Fruit fly (Drosophila melanogaster) whole organism, embryonic: ENCODE results near the gene Ptp36E.

Source experiments
- CG10654 ChIP-seq: fragments of 200-800 bp; sonication (Bioruptor generic); optimal IDR thresholded peaks from 2 replicates; lab custom pipeline; 2016; ENCODE audit warnings: missing biosample characterization, missing genetic modification characterization
- CG11093 ChIP-seq: fragments of 200-800 bp; sonication (Bioruptor generic); IDR thresholded peaks from 3 replicates; pipeline ENCODE4 v1.3.6; 2022; ENCODE audit warnings: missing biosample characterization, missing genetic modification characterization
- CG12155 ChIP-seq: fragments of 200-800 bp; sonication (Bioruptor generic); optimal IDR thresholded peaks from 3 replicates; lab custom pipeline; 2016; ENCODE audit warnings: missing biosample characterization, missing genetic modification characterization
- CG12236 ChIP-seq: fragments of 200-800 bp; sonication (Bioruptor generic); optimal IDR thresholded peaks from 2 replicates; lab custom pipeline; 2016; ENCODE audit warnings: missing biosample characterization, missing genetic modification characterization
- CG33213 ChIP-seq: fragments of 200-800 bp; sonication (Bioruptor generic); optimal IDR thresholded peaks from 3 replicates; lab custom pipeline; 2016; ENCODE audit warnings: missing biosample characterization, missing genetic modification characterization
- CG4854 ChIP-seq: fragments of 200-800 bp; sonication (Bioruptor generic); optimal IDR thresholded peaks from 2 replicates; lab custom pipeline; 2016; ENCODE audit warnings: missing biosample characterization, missing genetic modification characterization, inconsistent platforms
- CG5953 ChIP-seq: fragments of 200-800 bp; sonication (Bioruptor generic); IDR thresholded peaks from 2 replicates; pipeline ENCODE4 v1.3.6; 2022; ENCODE audit warnings: missing biosample characterization, missing genetic modification characterization
- CG6791 ChIP-seq: fragments of 200-800 bp; sonication (Bioruptor generic); IDR thresholded peaks from 3 replicates; pipeline ENCODE4 v1.3.6; 2022; ENCODE audit warnings: missing biosample characterization, missing genetic modification characterization; ENCODE audit not compliant: partially characterized antibody
- CG7372 ChIP-seq: fragments of 200-800 bp; sonication (Bioruptor generic); IDR thresholded peaks from 2 replicates; pipeline ENCODE4 v1.3.6; 2022; ENCODE audit warnings: missing biosample characterization, missing genetic modification characterization
- CG8359 ChIP-seq: fragments of 200-800 bp; sonication (Bioruptor generic); optimal IDR thresholded peaks from 2 replicates; lab custom pipeline; 2017; ENCODE audit warnings: missing biosample characterization, mild to moderate bottlenecking, missing genetic modification characterization, borderline replicate concordance
- CG8924 ChIP-seq: fragments of 200-800 bp; optimal IDR thresholded peaks from 3 replicates; lab custom pipeline; 2019; ENCODE audit warnings: missing biosample characterization, mild to moderate bottlenecking, missing genetic modification characterization, moderate library complexity
- D19B ChIP-seq: fragments of 200-800 bp; sonication (Bioruptor generic); optimal IDR thresholded peaks from 2 replicates; lab custom pipeline; 2017; ENCODE audit warnings: missing biosample characterization, mild to moderate bottlenecking, missing genetic modification characterization
- Dbx ChIP-seq: fragments of 200-800 bp; sonication (Bioruptor generic); IDR thresholded peaks from 3 replicates; pipeline ENCODE4 v1.3.6; 2022; ENCODE audit warnings: missing biosample characterization, missing genetic modification characterization
- Dip3 ChIP-seq: fragments of 200-800 bp; sonication (Bioruptor generic); optimal IDR thresholded peaks from 3 replicates; lab custom pipeline; 2016; ENCODE audit warnings: missing biosample characterization, missing genetic modification characterization
- Dp ChIP-seq: fragments of 200-800 bp; sonication (Bioruptor generic); optimal IDR thresholded peaks from 2 replicates; lab custom pipeline; 2018; ENCODE audit warnings: missing biosample characterization, mild to moderate bottlenecking, missing genetic modification characterization, moderate library complexity
- Drgx ChIP-seq: fragments of 200-800 bp; sonication (Bioruptor generic); IDR thresholded peaks from 2 replicates; pipeline ENCODE4 v1.3.6; 2022; ENCODE audit warnings: missing biosample characterization, missing genetic modification characterization
- Hand ChIP-seq: fragments of 200-800 bp; sonication (Bioruptor generic); optimal IDR thresholded peaks from 2 replicates; lab custom pipeline; 2017; ENCODE audit warnings: mild to moderate bottlenecking, missing biosample characterization, missing genetic modification reagents, missing genetic modification characterization
- HmgZ ChIP-seq: fragments of 200-800 bp; sonication (Bioruptor generic); optimal IDR thresholded peaks from 2 replicates; lab custom pipeline; 2018; ENCODE audit warnings: missing biosample characterization, mild to moderate bottlenecking, missing genetic modification characterization
- Hsf ChIP-seq: fragments of 200-800 bp; sonication (Bioruptor generic); optimal IDR thresholded peaks from 3 replicates; lab custom pipeline; 2016; ENCODE audit warnings: missing biosample characterization, missing genetic modification characterization
- Jarid2 ChIP-seq: fragments of 200-800 bp; sonication (Bioruptor generic); optimal IDR thresholded peaks from 3 replicates; lab custom pipeline; 2017; ENCODE audit warnings: mild to moderate bottlenecking, missing biosample characterization, missing genetic modification reagents, missing genetic modification characterization
- MBD-R2 ChIP-seq: fragments of 200-800 bp; sonication (Bioruptor generic); IDR thresholded peaks from 2 replicates; pipeline ENCODE4 v1.3.6; 2022; ENCODE audit warnings: missing biosample characterization, missing genetic modification characterization
- Max ChIP-seq: fragments of 200-800 bp; sonication (Bioruptor generic); optimal IDR thresholded peaks from 2 replicates; lab custom pipeline; 2016; ENCODE audit warnings: missing biosample characterization, mild to moderate bottlenecking, missing genetic modification characterization
- Med ChIP-seq: fragments of 200-800 bp; sonication (Bioruptor generic); peaks from one replicate; lab custom pipeline; 2016; ENCODE audit warnings: missing biosample characterization, missing genetic modification characterization, mild to moderate bottlenecking, inconsistent platforms, moderate library complexity
- Mes4 ChIP-seq: fragments of 200-800 bp; sonication (Bioruptor generic); optimal IDR thresholded peaks from 2 replicates; lab custom pipeline; 2016; ENCODE audit warnings: missing biosample characterization, missing genetic modification characterization
- TFAM ChIP-seq: fragments of 200-800 bp; sonication (Bioruptor generic); optimal IDR thresholded peaks from 2 replicates; lab custom pipeline; 2017; ENCODE audit warnings: missing biosample characterization, missing genetic modification characterization, inconsistent platforms
- Usf ChIP-seq: fragments of 200-800 bp; sonication (Bioruptor generic); optimal IDR thresholded peaks from 2 replicates; lab custom pipeline; 2017; ENCODE audit warnings: missing genotype, missing biosample characterization, missing genetic modification characterization
- ac ChIP-seq: fragments of 200-800 bp; sonication (Bioruptor generic); optimal IDR thresholded peaks from 3 replicates; lab custom pipeline; 2017; ENCODE audit warnings: missing biosample characterization, mild to moderate bottlenecking, missing genetic modification characterization
- ase ChIP-seq: fragments of 200-800 bp; sonication (Bioruptor generic); IDR thresholded peaks from 3 replicates; pipeline ENCODE4 v1.3.6; 2022; ENCODE audit warnings: missing biosample characterization, missing genetic modification characterization
- cas ChIP-seq: fragments of 200-800 bp; sonication (Bioruptor generic); IDR thresholded peaks from 2 replicates; pipeline ENCODE4 v1.3.6; 2022; ENCODE audit warnings: missing biosample characterization, missing genetic modification characterization
- chm ChIP-seq: fragments of 200-800 bp; sonication (Bioruptor generic); IDR thresholded peaks from 2 replicates; pipeline ENCODE4 v1.3.6; 2022; ENCODE audit warnings: missing biosample characterization, missing genetic modification characterization
- dm ChIP-seq: fragments of 200-800 bp; sonication (Bioruptor generic); optimal IDR thresholded peaks from 3 replicates; lab custom pipeline; 2016; ENCODE audit warnings: missing biosample characterization, missing genetic modification characterization
- eve ChIP-seq, 2 experiments: fragments of >200 bp; optimal IDR thresholded peaks; 2 replicates each; lab custom pipeline; 2017; ENCODE audit warnings: missing biosample characterization in 2 of 2, missing genetic modification characterization in 2 of 2
- exex ChIP-seq: fragments of 200-800 bp; sonication (Bioruptor generic); optimal IDR thresholded peaks from 4 replicates; lab custom pipeline; 2018; ENCODE audit warnings: missing biosample characterization, mild to moderate bottlenecking, missing genetic modification characterization, moderate library complexity
- gem ChIP-seq: fragments of 200-800 bp; sonication (Bioruptor generic); optimal IDR thresholded peaks from 2 replicates; lab custom pipeline; 2019; ENCODE audit warnings: missing biosample characterization, mild to moderate bottlenecking, missing genetic modification characterization, moderate library complexity
- gsb ChIP-seq: fragments of 200-800 bp; sonication (Bioruptor generic); IDR thresholded peaks from 2 replicates; pipeline ENCODE4 v1.3.6; 2022; ENCODE audit warnings: missing biosample characterization, missing genetic modification characterization
- kay ChIP-seq: fragments of 200-800 bp; sonication (Bioruptor generic); optimal IDR thresholded peaks from 2 replicates; lab custom pipeline; 2016; ENCODE audit warnings: missing biosample characterization, missing genetic modification characterization
- ken ChIP-seq: fragments of 200-800 bp; sonication (Bioruptor generic); IDR thresholded peaks from 3 replicates; pipeline ENCODE4 v1.3.6; 2022; ENCODE audit warnings: missing biosample characterization, missing genetic modification characterization
- mirr ChIP-seq: fragments of 200-800 bp; sonication (Bioruptor generic); optimal IDR thresholded peaks from 3 replicates; lab custom pipeline; 2018; ENCODE audit warnings: missing biosample characterization, mild to moderate bottlenecking, missing genetic modification characterization
- nerfin-1 ChIP-seq: fragments of 200-800 bp; sonication (Bioruptor generic); optimal IDR thresholded peaks from 3 replicates; lab custom pipeline; 2019; ENCODE audit warnings: missing biosample characterization, mild to moderate bottlenecking, missing genetic modification characterization, moderate library complexity
- nerfin-2 ChIP-seq: fragments of 200-800 bp; sonication (Bioruptor generic); IDR thresholded peaks from 2 replicates; pipeline ENCODE4 v1.3.6; 2022; ENCODE audit warnings: missing biosample characterization, missing genetic modification characterization; ENCODE audit not compliant: partially characterized antibody
- odd ChIP-seq: fragments of 200-800 bp; sonication (Bioruptor generic); optimal IDR thresholded peaks from 2 replicates; lab custom pipeline; 2017; ENCODE audit warnings: missing biosample characterization, mild to moderate bottlenecking, missing genetic modification characterization
- repo ChIP-seq: fragments of 200-800 bp; sonication (Bioruptor generic); optimal IDR thresholded peaks from 2 replicates; lab custom pipeline; 2016; ENCODE audit warnings: missing biosample characterization, missing genetic modification characterization
- sens ChIP-seq: fragments of 200-800 bp; sonication (Bioruptor generic); peaks from one replicate; lab custom pipeline; 2016; ENCODE audit warnings: missing biosample characterization, missing genetic modification characterization
- sens-2 ChIP-seq: fragments of 200-800 bp; sonication (Bioruptor generic); IDR thresholded peaks from 2 replicates; pipeline ENCODE4 v1.3.6; 2022; ENCODE audit warnings: missing biosample characterization, missing genetic modification characterization
- seq ChIP-seq: fragments of 200-800 bp; sonication (Bioruptor generic); IDR thresholded peaks from 2 replicates; pipeline ENCODE4 v1.3.6; 2022; ENCODE audit warnings: missing biosample characterization, missing genetic modification characterization
- tup ChIP-seq: fragments of 200-800 bp; sonication (Bioruptor generic); optimal IDR thresholded peaks from 2 replicates; lab custom pipeline; 2016; ENCODE audit warnings: missing biosample characterization, mild to moderate bottlenecking, missing genetic modification characterization, moderate library complexity
- unpg ChIP-seq: fragments of 200-800 bp; sonication (Bioruptor generic); optimal IDR thresholded peaks from 3 replicates; lab custom pipeline; 2018; ENCODE audit warnings: missing biosample characterization, mild to moderate bottlenecking, missing genetic modification characterization, moderate library complexity
- wek ChIP-seq: fragments of 200-800 bp; sonication (Bioruptor generic); optimal IDR thresholded peaks from 3 replicates; lab custom pipeline; 2018; ENCODE audit warnings: missing biosample characterization, mild to moderate bottlenecking, missing genetic modification characterization, moderate library complexity
- zfh2 ChIP-seq: fragments of 200-800 bp; sonication (Bioruptor generic); optimal IDR thresholded peaks from 2 replicates; lab custom pipeline; 2016; ENCODE audit warnings: missing biosample characterization, missing genetic modification characterization

The Ptp36E gene

dm6 chr2L:18141471-18142345, 43.1 kb downstream of the Ptp36E start (continued):
- TF ChIP-seq CG12236 (GFP tag; lab: Kevin White, UChicago) (peak; percentile 62), CG7372 (GFP tag; lab: Robert Waterston, UW) (0 out of 2 replicates have a peak, but pooled peaks have one; percentile 15), sens-2 (GFP tag; lab: Robert Waterston, UW) (no peak), gsb (GFP tag; lab: Robert Waterston, UW) (no peak), odd (GFP tag; lab: Kevin White, UChicago) (peak; percentile 49), Mes4 (GFP tag; lab: Kevin White, UChicago) (peak; percentile 23), Dp (GFP tag; lab: Kevin White, UChicago) (no peak), repo (GFP tag; lab: Kevin White, UChicago) (no peak), tup (GFP tag; lab: Kevin White, UChicago) (no peak), Dbx (GFP tag; lab: Robert Waterston, UW) (peak; percentile 21; the same call in 1 of the 3 replicates), Med (GFP tag; lab: Kevin White, UChicago) (peak; percentile 84), sens (peak; percentile 90), dm (GFP tag; lab: Kevin White, UChicago) (peak; percentile 41), CG5953 (GFP tag; lab: Robert Waterston, UW) (0 out of 2 replicates have a peak, but pooled peaks have one; percentile 12), ase (0 out of 3 replicates have a peak, but pooled peaks have one; percentile 39), CG8359 (GFP tag; lab: Kevin White, UChicago) (peak; percentile 17), cas (GFP tag; lab: Robert Waterston, UW) (peak; percentile 58), chm (peak; percentile 72; the same call in 1 of the 2 replicates), CG33213 (GFP tag; lab: Kevin White, UChicago) (no peak), ken (GFP tag; lab: Robert Waterston, UW) (peak; percentile 70; the same call in 2 of the 3 replicates), CG11093 (GFP tag; lab: Robert Waterston, UW) (peak; percentile 23; the same call in 1 of the 3 replicates), gem (tag; lab: Kevin White, UChicago) (peak; percentile 77), ac (GFP tag; lab: Kevin White, UChicago) (peak; percentile 14), MBD-R2 (GFP tag; lab: Robert Waterston, UW) (peak; percentile 23; the same call in 1 of the 2 replicates), Jarid2 (GFP tag; lab: Kevin White, UChicago) (peak; percentile 72), CG4854 (GFP tag; lab: Kevin White, UChicago) (no peak), nerfin-1 (tag; lab: Kevin White, UChicago) (peak; percentile 47), CG8924 (peak; percentile 72), CG12155 (GFP tag; lab: Kevin White, UChicago) (peak; percentile 65), Dip3 (GFP tag; lab: Kevin White, UChicago) (peak; percentile 44), zfh2 (GFP tag; lab: Kevin White, UChicago) (peak; percentile 52), CG10654 (GFP tag; lab: Kevin White, UChicago) (peak; percentile 62), HmgZ (tag; lab: Kevin White, UChicago) (peak; percentile 24), Hand (GFP tag; lab: Kevin White, UChicago) (peak; percentile 26), seq (GFP tag; lab: Robert Waterston, UW) (peak; percentile 36; the same call in 1 of the 2 replicates), eve (GFP tag; optimal IDR thresholded peaks at IDR 0.05; lab: Kevin White, UChicago) (no peak), Usf (GFP tag; lab: Kevin White, UChicago) (no peak), wek (GFP tag; lab: Kevin White, UChicago) (no peak), nerfin-2 (GFP tag; lab: Robert Waterston, UW) (0 out of 2 replicates have a peak, but pooled peaks have one; percentile 28), TFAM (GFP tag; lab: Kevin White, UChicago) (no peak), unpg (GFP tag; lab: Kevin White, UChicago) (peak; percentile 70), Max (GFP tag; lab: Kevin White, UChicago) (no peak), exex (tag; lab: Kevin White, UChicago) (peak; percentile 4), Drgx (GFP tag; lab: Robert Waterston, UW) (peak; percentile 75), CG6791 (no peak), D19B (GFP tag; lab: Kevin White, UChicago) (peak; percentile 38), kay (GFP tag; lab: Kevin White, UChicago) (peak; percentile 25), mirr (GFP tag; lab: Kevin White, UChicago) (peak; percentile 51), Hsf (GFP tag; lab: Kevin White, UChicago) (peak; percentile 82)
